Worm (Caenorhabditis elegans) whole organism, young adult: ENCODE data around the gene str-124.

Experiments used
- F33H1.4 ChIP-seq: fragments of 200-800 bp; sonication (Bioruptor generic); IDR thresholded peaks from 2 replicates; pipeline ENCODE4 v1.3.6; 2022; ENCODE audit warnings: missing genetic modification reagents, missing genetic modification characterization, missing compliant biosample characterization
- Y53F4B.3 ChIP-seq: fragments of 200-800 bp; sonication (Bioruptor generic); IDR thresholded peaks from 2 replicates; pipeline ENCODE4 v1.3.6; 2022; ENCODE audit warnings: missing genetic modification reagents, missing genetic modification characterization, missing compliant biosample characterization
- Y67H2A.10 ChIP-seq: fragments of 200-800 bp; sonication (Bioruptor generic); conservative IDR thresholded peaks from 2 replicates; pipeline ENCODE4 v1.3.6; 2022; ENCODE audit warnings: missing genetic modification reagents, missing genetic modification characterization, missing compliant biosample characterization
- Y95B8A.8 ChIP-seq: fragments of 200-800 bp; sonication (Bioruptor generic); IDR thresholded peaks from 2 replicates; pipeline ENCODE4 v1.3.6; 2022; ENCODE audit warnings: missing genetic modification reagents, missing genetic modification characterization, missing compliant biosample characterization
- aptf-3 ChIP-seq: fragments of 200-800 bp; sonication (Bioruptor generic); IDR thresholded peaks from 2 replicates; pipeline ENCODE4 v1.3.6; 2022; ENCODE audit warnings: missing genetic modification characterization, missing compliant biosample characterization
- attf-3 ChIP-seq: fragments of 200-800 bp; sonication (Bioruptor generic); conservative IDR thresholded peaks from 2 replicates; pipeline ENCODE4 v1.3.6; 2022; ENCODE audit warnings: missing genetic modification reagents, missing genetic modification characterization, missing compliant biosample characterization
- ccch-3 ChIP-seq: fragments of 200-800 bp; sonication (Bioruptor generic); optimal IDR thresholded peaks from 2 replicates; lab custom pipeline; 2018; ENCODE audit warnings: mild to moderate bottlenecking, missing genetic modification characterization, missing compliant biosample characterization
- ceh-100 ChIP-seq: fragments of 200-800 bp; sonication (Bioruptor generic); IDR thresholded peaks from 2 replicates; pipeline ENCODE4 v1.3.6; 2022; ENCODE audit warnings: missing genetic modification reagents, missing genetic modification characterization, missing compliant biosample characterization
- ceh-27 ChIP-seq: fragments of 200-800 bp; sonication (Bioruptor generic); optimal IDR thresholded peaks from 2 replicates; lab custom pipeline; 2018; ENCODE audit warnings: mild to moderate bottlenecking, missing genetic modification characterization, moderate library complexity, missing compliant biosample characterization
- dox-1 ChIP-seq: fragments of 200-800 bp; sonication (Bioruptor generic); IDR thresholded peaks from 2 replicates; pipeline ENCODE4 v1.3.6; 2022; ENCODE audit warnings: missing genetic modification reagents, missing genetic modification characterization, missing compliant biosample characterization
- egrh-3 ChIP-seq: fragments of 200-800 bp; sonication (Bioruptor generic); IDR thresholded peaks from 2 replicates; pipeline ENCODE4 v1.3.6; 2022; ENCODE audit warnings: missing genetic modification reagents, missing genetic modification characterization, missing compliant biosample characterization
- ets-4 ChIP-seq: fragments of 200-800 bp; sonication (Bioruptor generic); optimal IDR thresholded peaks from 2 replicates; lab custom pipeline; 2018; ENCODE audit warnings: mild to moderate bottlenecking, missing genetic modification characterization, missing compliant biosample characterization
- fkh-3 ChIP-seq: sonication (generic microtip); optimal IDR thresholded peaks from 2 replicates; lab custom pipeline; 2016; ENCODE audit warnings: mild to moderate bottlenecking, missing genetic modification characterization, missing compliant biosample characterization
- him-1 ChIP-seq: sonication (generic microtip); optimal IDR thresholded peaks from 2 replicates; lab custom pipeline; 2016; ENCODE audit warnings: missing genotype, missing genetic modification reagents, missing genetic modification characterization, missing compliant biosample characterization
- hrde-1 ChIP-seq: sonication (generic microtip); optimal IDR thresholded peaks from 2 replicates; lab custom pipeline; 2016; ENCODE audit warnings: missing genetic modification characterization, mild to moderate bottlenecking, missing compliant biosample characterization, moderate library complexity, missing genotype, missing genetic modification reagents, borderline replicate concordance
- lin-35 ChIP-seq, 3 experiments: fragments of 150-350 bp in 2 of 3; sonication (generic microtip) in 1 of 3; optimal IDR thresholded peaks; 2 replicates each; lab custom pipeline; 2014 to 2018; ENCODE audit warnings: missing biosample characterization in 3 of 3, missing genetic modification characterization in 3 of 3, missing genetic modification reagents in 3 of 3
- mel-28 ChIP-seq: sonication (generic microtip); optimal IDR thresholded peaks from 2 replicates; lab custom pipeline; 2016; ENCODE audit warnings: borderline replicate concordance, mild to moderate bottlenecking, missing genetic modification characterization, missing compliant biosample characterization
- mes-4 ChIP-seq: sonication (generic microtip); optimal IDR thresholded peaks from 2 replicates; lab custom pipeline; 2016; ENCODE audit warnings: missing genotype, missing genetic modification characterization, missing compliant biosample characterization
- nhr-80 ChIP-seq: sonication (generic microtip); optimal IDR thresholded peaks from 2 replicates; lab custom pipeline; 2016; ENCODE audit warnings: missing genetic modification characterization, missing compliant biosample characterization
- pbrm-1 ChIP-seq: fragments of 200-800 bp; sonication (Bioruptor generic); IDR thresholded peaks from 2 replicates; pipeline ENCODE4 v1.3.6; 2022; ENCODE audit warnings: missing genetic modification reagents, missing genetic modification characterization, missing compliant biosample characterization
- rec-8 ChIP-seq, 2 experiments: sonication (generic microtip); optimal IDR thresholded peaks; 2 replicates each; lab custom pipeline; 2016; ENCODE audit warnings: mild to moderate bottlenecking in 2 of 2, missing genetic modification characterization in 2 of 2, missing genetic modification reagents in 2 of 2, missing genotype in 2 of 2, missing biosample characterization in 1 of 2, missing compliant biosample characterization in 1 of 2, moderate library complexity in 1 of 2
- repo-1 ChIP-seq: sonication (generic microtip); optimal IDR thresholded peaks from 2 replicates; lab custom pipeline; 2017; ENCODE audit warnings: mild to moderate bottlenecking, missing genetic modification characterization, missing compliant biosample characterization
- sdz-38 ChIP-seq: sonication (generic microtip); optimal IDR thresholded peaks from 2 replicates; lab custom pipeline; 2016; ENCODE audit warnings: missing genotype, missing genetic modification characterization, missing compliant biosample characterization
- snpc-1.3 ChIP-seq: sonication (generic microtip); optimal IDR thresholded peaks from 2 replicates; lab custom pipeline; 2017; ENCODE audit warnings: missing genetic modification characterization, mild to moderate bottlenecking, missing compliant biosample characterization, antibody characterized with exemption, moderate library complexity, missing genotype, missing genetic modification reagents; ENCODE audit not compliant: insufficient read depth
- snpc-3.4 ChIP-seq: sonication (generic microtip); optimal IDR thresholded peaks from 2 replicates; lab custom pipeline; 2017; ENCODE audit warnings: missing genetic modification characterization, mild to moderate bottlenecking, missing compliant biosample characterization, antibody characterized with exemption, moderate library complexity, missing genotype, missing genetic modification reagents
- snpc-4 ChIP-seq, 5 experiments: fragments of 150-350 bp in 1 of 5; sonication (generic microtip) in 4 of 5; optimal IDR thresholded peaks; 2 replicates each; lab custom pipeline; 2014 to 2018; ENCODE audit warnings: missing genetic modification characterization in 5 of 5, missing biosample characterization in 3 of 5, antibody characterized with exemption in 2 of 5, mild to moderate bottlenecking in 2 of 5, missing compliant biosample characterization in 2 of 5, missing genotype in 2 of 5, moderate library complexity in 2 of 5, missing genetic modification reagents in 1 of 5
- tlf-1 ChIP-seq: fragments of 200-800 bp; sonication (Bioruptor generic); optimal IDR thresholded peaks from 2 replicates; lab custom pipeline; 2018; ENCODE audit warnings: mild to moderate bottlenecking, missing genetic modification characterization, missing compliant biosample characterization
- unc-130 ChIP-seq: sonication (generic microtip); optimal IDR thresholded peaks from 2 replicates; lab custom pipeline; 2016; ENCODE audit warnings: missing genetic modification reagents, missing genetic modification characterization, missing compliant biosample characterization
- ztf-6 ChIP-seq: fragments of 200-800 bp; sonication (Bioruptor generic); IDR thresholded peaks from 2 replicates; pipeline ENCODE4 v1.3.6; 2022; ENCODE audit warnings: missing genetic modification reagents, missing genetic modification characterization, missing compliant biosample characterization

Gene str-124

ce11 chrX:12780674-12781073 is 7.0 kb upstream of the str-124 start:
- TF ChIP-seq tlf-1 (GFP tag; lab: Kevin White, UChicago) (no peak), ztf-6 (no peak), nhr-80 (peak; percentile 53)

ce11 chrX:12781712-12782444 is 5.8 kb upstream of the str-124 start, which contains the start of gene alh-13:
alh-13 (plus strand) TSS chrX:12782394.
- TF ChIP-seq ccch-3 (GFP tag; lab: Kevin White, UChicago) (no peak), fkh-3 (no peak), snpc-1.3 (tag; lab: Kevin White, UChicago) (no peak), Y53F4B.3 (GFP tag; lab: Robert Waterston, UW) (no peak), ets-4 (GFP tag; lab: Kevin White, UChicago) (no peak), mel-28 (tag; lab: Kevin White, UChicago) (no peak), unc-130 (GFP tag; lab: Kevin White, UChicago) (no peak)

ce11 chrX:12790036-12790435 is 2.3 kb downstream of the str-124 start, which contains the start of gene str-123:
str-123 (plus strand) TSS chrX:12790336.
- no peak for TF ChIP-seq repo-1 (tag; lab: Kevin White, UChicago)
- no peak for TF ChIP-seq tlf-1 (GFP tag; lab: Kevin White, UChicago)
- no peak for TF ChIP-seq dox-1 (GFP tag; lab: Robert Waterston, UW)
- no peak for TF ChIP-seq pbrm-1
- TF ChIP-seq attf-3, result no peak
- no peak for TF ChIP-seq snpc-4 (GFP tag; optimal IDR thresholded peaks at IDR 0.05; lab: Kevin White, UChicago)
- no peak for TF ChIP-seq snpc-4 (tag; optimal IDR thresholded peaks at IDR 0.05; lab: Kevin White, UChicago)
- TF ChIP-seq sdz-38, result no peak
- no peak for TF ChIP-seq snpc-3.4
- TF ChIP-seq ceh-27 (GFP tag; lab: Kevin White, UChicago), result no peak
- TF ChIP-seq ccch-3 (GFP tag; lab: Kevin White, UChicago), result no peak
- no peak for TF ChIP-seq rec-8 (tag; optimal IDR thresholded peaks at IDR 0.05; lab: Kevin White, UChicago)
- TF ChIP-seq aptf-3 (GFP tag; lab: Robert Waterston, UW), result no peak
- TF ChIP-seq him-1 (tag; lab: Kevin White, UChicago), result no peak

- no peak for TF ChIP-seq ceh-100 (GFP tag; lab: Robert Waterston, UW)
- no peak for TF ChIP-seq Y95B8A.8 (GFP tag; lab: Robert Waterston, UW)
Measured at ce11 chrX:12792554-12792953, 4.8 kb downstream of the str-124 start, which contains the start of gene abf-5. abf-5 (plus strand) TSS chrX:12792854.

ce11 chrX:12793075-12793474 is 5.4 kb downstream of the str-124 start:
- TF ChIP-seq snpc-3.4 (no peak), mel-28 (tag; lab: Kevin White, UChicago) (no peak), Y67H2A.10 (GFP tag; lab: Robert Waterston, UW) (no peak), mes-4 (no peak), F33H1.4 (no peak), ceh-27 (GFP tag; lab: Kevin White, UChicago) (no peak), hrde-1 (tag; lab: Kevin White, UChicago) (no peak), egrh-3 (GFP tag; lab: Robert Waterston, UW) (no peak), lin-35 (GFP tag; optimal IDR thresholded peaks at IDR 0.05; lab: Kevin White, UChicago) (no peak)
